Worm (Caenorhabditis elegans) whole organism, early embryonic: ENCODE results near the gene Y43F8B.3.

ENCODE experiments used
- B0310.2 ChIP-seq: sonication (generic microtip); optimal IDR thresholded peaks from 2 replicates; lab custom pipeline; 2016; ENCODE audit warnings: mild to moderate bottlenecking, missing genetic modification characterization, missing compliant biosample characterization
- ama-1 ChIP-seq: fragments of 150-350 bp; optimal IDR thresholded peaks from 2 replicates; lab custom pipeline; 2014
- ceh-13 ChIP-seq: fragments of 200-800 bp; sonication (Bioruptor generic); optimal IDR thresholded peaks from 2 replicates; lab custom pipeline; 2018; ENCODE audit warnings: mild to moderate bottlenecking, missing genetic modification characterization, missing compliant biosample characterization
- ets-7 ChIP-seq: sonication (generic microtip); optimal IDR thresholded peaks from 2 replicates; lab custom pipeline; 2016; ENCODE audit warnings: missing genotype, missing genetic modification characterization, missing compliant biosample characterization
- hmbx-1 ChIP-seq: sonication (generic microtip); optimal IDR thresholded peaks from 2 replicates; lab custom pipeline; 2016; ENCODE audit warnings: mild to moderate bottlenecking, missing genetic modification characterization, missing compliant biosample characterization
- hmg-4 ChIP-seq: fragments of 200-800 bp; sonication (Bioruptor generic); optimal IDR thresholded peaks from 2 replicates; lab custom pipeline; 2018; ENCODE audit warnings: mild to moderate bottlenecking, missing genetic modification characterization, missing compliant biosample characterization
- hnd-1 ChIP-seq: sonication (generic microtip); optimal IDR thresholded peaks from 2 replicates; lab custom pipeline; 2016; ENCODE audit warnings: missing genetic modification characterization, missing compliant biosample characterization
- scrt-1 ChIP-seq: fragments of 200-800 bp; sonication (Bioruptor generic); IDR thresholded peaks from 2 replicates; pipeline ENCODE4 v1.3.6; 2022; ENCODE audit warnings: missing genetic modification characterization, missing compliant biosample characterization
- sea-1 ChIP-seq: fragments of 200-800 bp; sonication (Bioruptor generic); conservative IDR thresholded peaks from 2 replicates; pipeline ENCODE4 v1.3.6; 2022; ENCODE audit warnings: missing genetic modification characterization, missing compliant biosample characterization
- tbx-11 ChIP-seq: fragments of 200-800 bp; sonication (Bioruptor generic); IDR thresholded peaks from 2 replicates; pipeline ENCODE4 v1.3.6; 2022; ENCODE audit warnings: missing genetic modification characterization, missing compliant biosample characterization
- tbx-37 ChIP-seq: fragments of 200-800 bp; sonication (Bioruptor generic); conservative IDR thresholded peaks from 2 replicates; pipeline ENCODE4 v1.3.6; 2022; ENCODE audit warnings: missing genetic modification reagents, missing genetic modification characterization, missing compliant biosample characterization

ce11 chrV:19546673-19547072, 43.8 kb downstream of the Y43F8B.3 start:
- no peak for TF ChIP-seq scrt-1 (GFP tag; lab: Robert Waterston, UW)
- TF ChIP-seq ama-1: no peak
- TF ChIP-seq ets-7 (tag; lab: Kevin White, UChicago): no peak
- TF ChIP-seq sea-1 (GFP tag; lab: Robert Waterston, UW): no peak
- TF ChIP-seq tbx-11: no peak
- TF ChIP-seq hmbx-1 (tag; lab: Kevin White, UChicago): no peak
- TF ChIP-seq tbx-37 (GFP tag; lab: Robert Waterston, UW): no peak
- TF ChIP-seq B0310.2 (tag; lab: Kevin White, UChicago): no peak
- no peak for TF ChIP-seq hmg-4
- TF ChIP-seq hnd-1 (tag; lab: Kevin White, UChicago): no peak
- TF ChIP-seq ceh-13 (GFP tag; lab: Kevin White, UChicago): no peak
